Fruit fly (Drosophila melanogaster) whole organism, embryonic: Measurements from ENCODE around the gene CG7530.

Experiments
- Hr39 ChIP-seq: fragments of >200 bp; optimal IDR thresholded peaks from 2 replicates; lab custom pipeline; 2017
- cad ChIP-seq: fragments of >200 bp; optimal IDR thresholded peaks from 2 replicates; lab custom pipeline; 2017; ENCODE audit warnings: missing biosample characterization, missing genetic modification characterization

DNA sequence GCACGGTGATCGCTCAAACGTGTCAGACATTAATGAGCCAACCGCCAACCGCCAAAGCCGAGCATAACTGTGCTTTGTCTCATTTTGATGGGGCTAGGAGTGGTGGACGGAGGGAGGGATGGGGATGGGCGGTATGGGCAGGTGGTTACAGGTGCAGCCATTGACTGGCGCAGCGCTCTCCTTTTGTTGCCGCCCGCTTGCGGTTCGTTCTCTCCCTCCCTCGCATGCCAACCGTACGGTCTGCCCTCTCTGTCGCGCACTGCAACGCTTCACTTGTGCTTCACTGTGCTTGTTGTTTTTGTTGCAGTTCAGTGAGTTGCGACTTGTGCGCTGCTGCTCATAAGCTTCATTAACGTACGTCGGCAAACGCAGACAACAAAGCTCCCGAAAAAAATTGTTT lies 12.1 kb upstream of the CG7530 start:
- no peak for TF ChIP-seq Hr39 (lab: Kevin White, UChicago)
- no peak for TF ChIP-seq cad (GFP tag; lab: Kevin White, UChicago)
